Worm (Caenorhabditis elegans): Measurements from ENCODE around the gene Y47D7A.9.

DNA sequence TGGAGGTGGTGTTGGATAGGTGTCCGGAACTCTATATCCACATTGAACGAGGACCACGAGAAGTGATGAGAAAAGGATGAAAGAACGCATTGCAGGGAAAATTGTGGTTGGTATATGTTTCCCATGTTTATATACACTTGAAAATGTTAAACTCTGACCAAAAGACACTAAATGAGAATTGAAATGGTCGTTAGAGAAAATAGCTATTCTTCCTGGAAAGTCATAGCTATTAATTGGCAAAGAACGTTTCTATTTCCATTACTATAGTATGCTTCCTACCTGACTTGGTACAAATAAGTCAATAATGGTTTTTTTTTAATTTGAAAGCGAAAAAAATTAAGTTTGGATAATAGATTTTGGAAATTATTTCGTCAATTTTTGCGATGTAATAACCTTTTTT lies 7.0 kb downstream of the Y47D7A.9 start, which contains the start of gene Y47D7A.18:
- TF ChIP-seq sptf-1 (tag; optimal IDR thresholded peaks at IDR 0.05) (no peak), M03D4.4 (tag; optimal IDR thresholded peaks at IDR 0.05) (no peak), ztf-11 (tag; optimal IDR thresholded peaks at IDR 0.05) (no peak), snpc-4 (tag; optimal IDR thresholded peaks at IDR 0.05) (no peak), pha-4 (tag; optimal IDR thresholded peaks at IDR 0.05) (no peak), unc-120 (tag; optimal IDR thresholded peaks at IDR 0.05; ENCODE audit: poor library complexity, severe bottlenecking) (no peak), nhr-2 (tag; optimal IDR thresholded peaks at IDR 0.05) (no peak), unc-39 (tag; optimal IDR thresholded peaks at IDR 0.05) (no peak), unc-62 (GFP tag; optimal IDR thresholded peaks at IDR 0.05) (no peak), lin-13 (tag; optimal IDR thresholded peaks at IDR 0.05) (no peak), mep-1 (tag; optimal IDR thresholded peaks at IDR 0.05) (no peak), blmp-1 (tag; optimal IDR thresholded peaks at IDR 0.05) (no peak)

All from whole organism, mixed stage, embryonic.